Fruit fly (Drosophila melanogaster): ENCODE data around the gene CG7409.

DNA sequence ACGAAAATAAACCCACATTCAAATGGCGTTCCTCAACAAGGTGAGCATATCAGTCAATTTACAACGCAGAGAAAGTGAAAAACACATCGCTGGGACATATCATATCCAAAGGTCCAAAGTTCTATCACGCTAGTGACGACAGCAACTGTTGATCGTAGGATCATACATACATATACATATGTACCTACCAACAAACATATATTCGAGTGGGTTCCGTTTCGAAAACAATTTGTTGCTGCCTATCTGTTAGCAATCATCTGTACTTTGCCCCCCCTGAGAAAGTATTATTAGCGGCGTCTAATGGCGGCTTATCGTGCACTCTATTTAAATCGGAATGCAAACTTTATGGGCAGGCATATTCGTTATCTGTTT, 34.8 kb upstream of the CG7409 start:
- no peak for TF ChIP-seq fd96Ca (GFP tag; IDR thresholded peaks at IDR 0.05)
- TF ChIP-seq CG17806 (tag; optimal IDR thresholded peaks at IDR 0.05) = no peak
- TF ChIP-seq Pif1B (GFP tag; optimal IDR thresholded peaks at IDR 0.05) = no peak

All from whole organism, pupa.